Worm (Caenorhabditis elegans): ENCODE measurements around the gene W09D10.4.
A peak's percentile ranks its signal among the peaks of the same experiment; 100 is the strongest.

Gene W09D10.4

DNA sequence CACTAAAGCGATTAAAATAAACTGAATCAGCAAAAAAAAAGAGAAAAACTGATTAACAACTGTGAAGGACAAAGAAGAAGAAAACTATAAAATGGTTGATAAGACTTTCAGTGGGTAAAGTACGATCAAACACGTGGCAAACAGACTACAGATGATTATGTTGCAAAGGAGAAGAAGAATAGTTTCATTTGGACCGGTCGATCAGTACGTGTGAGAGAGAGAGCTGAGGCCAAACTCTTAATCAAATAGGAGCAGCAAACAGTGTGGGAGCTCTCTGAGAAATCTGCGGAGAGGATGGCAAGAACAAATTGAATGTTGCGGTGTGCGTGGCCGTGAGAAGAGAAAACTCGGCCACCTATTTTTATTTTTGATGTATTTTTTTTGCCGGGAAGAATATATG, 3.1 kb upstream of the W09D10.4 start (continued):
- no peak; the same call in 1 of the 2 replicates for TF ChIP-seq php-3 (GFP tag; IDR thresholded peaks at IDR 0.05)
- no peak for TF ChIP-seq snpc-4 (tag; optimal IDR thresholded peaks at IDR 0.05)
- no peak for TF ChIP-seq zip-2 (tag; optimal IDR thresholded peaks at IDR 0.05)
- no peak for TF ChIP-seq madf-9 (GFP tag; conservative IDR thresholded peaks at IDR 0.05)
- TF ChIP-seq arid-1 (GFP tag; conservative IDR thresholded peaks at IDR 0.05), result 0 out of 2 replicates have a peak, but pooled peaks have one; percentile 27
- no peak for TF ChIP-seq unc-130 (GFP tag; optimal IDR thresholded peaks at IDR 0.05)
- no peak for TF ChIP-seq Y105C5A.15 (GFP tag; IDR thresholded peaks at IDR 0.05)
- TF ChIP-seq nhr-48 (tag; optimal IDR thresholded peaks at IDR 0.05), result peak; percentile 12
- peak; percentile 61 for TF ChIP-seq hlh-30 (tag; optimal IDR thresholded peaks at IDR 0.05; ENCODE audit: insufficient read depth)
- no peak for TF ChIP-seq mxl-2 (GFP tag; conservative IDR thresholded peaks at IDR 0.05)
- TF ChIP-seq R02D3.7 (tag; optimal IDR thresholded peaks at IDR 0.05), result no peak
- TF ChIP-seq Y48G9A.11 (GFP tag; IDR thresholded peaks at IDR 0.05), result no peak
- TF ChIP-seq dmd-8 (GFP tag; IDR thresholded peaks at IDR 0.05), result no peak
- no peak for TF ChIP-seq ceh-62 (tag; optimal IDR thresholded peaks at IDR 0.05)
- TF ChIP-seq mdl-1 (tag; optimal IDR thresholded peaks at IDR 0.05), result peak in 1 of 2 experiments; percentile 69
- TF ChIP-seq lsy-2 (tag; optimal IDR thresholded peaks at IDR 0.05), result peak in 1 of 2 experiments; percentile 21
- TF ChIP-seq ama-1 (optimal IDR thresholded peaks at IDR 0.05), result no peak
- no peak for TF ChIP-seq snpc-1.2 (GFP tag; IDR thresholded peaks at IDR 0.05)
- TF ChIP-seq tra-1 (GFP tag; IDR thresholded peaks at IDR 0.05), result 0 out of 2 replicates have a peak, but pooled peaks have one; percentile 33
- TF ChIP-seq Y75B8A.6 (GFP tag; IDR thresholded peaks at IDR 0.05), result 0 out of 2 replicates have a peak, but pooled peaks have one; percentile 57
- peak; percentile 33 for TF ChIP-seq mep-1 (tag; optimal IDR thresholded peaks at IDR 0.05)
- no peak for TF ChIP-seq ZK337.2 (GFP tag; IDR thresholded peaks at IDR 0.05)
- TF ChIP-seq spr-3 (GFP tag; optimal IDR thresholded peaks at IDR 0.05), result no peak
- no peak for TF ChIP-seq saeg-2 (GFP tag; IDR thresholded peaks at IDR 0.05)
- peak; percentile 86 for TF ChIP-seq hlh-11 (tag; optimal IDR thresholded peaks at IDR 0.05)
- no peak for TF ChIP-seq unc-39 (tag; optimal IDR thresholded peaks at IDR 0.05)
- TF ChIP-seq ceh-20 (GFP tag; IDR thresholded peaks at IDR 0.05), result no peak
- peak; percentile 65 for TF ChIP-seq nhr-77 (tag; optimal IDR thresholded peaks at IDR 0.05)
- no peak for TF ChIP-seq egl-27 (tag; optimal IDR thresholded peaks at IDR 0.05)
- TF ChIP-seq nhr-10 (tag; optimal IDR thresholded peaks at IDR 0.05), result peak; percentile 31
- no peak for TF ChIP-seq F10B5.3 (tag; optimal IDR thresholded peaks at IDR 0.05)
- no peak for TF ChIP-seq daf-16 (GFP tag; optimal IDR thresholded peaks at IDR 0.05)
- peak; percentile 22 for TF ChIP-seq daf-16 (tag; optimal IDR thresholded peaks at IDR 0.05)
- TF ChIP-seq jun-1 (tag; optimal IDR thresholded peaks at IDR 0.05), result no peak
- TF ChIP-seq F37D6.2 (tag; optimal IDR thresholded peaks at IDR 0.05), result no peak
- TF ChIP-seq dpl-1 (GFP tag; optimal IDR thresholded peaks at IDR 0.05), result no peak
- TF ChIP-seq madf-5 (GFP tag; IDR thresholded peaks at IDR 0.05), result no peak
- no peak for TF ChIP-seq ces-1 (GFP tag; optimal IDR thresholded peaks at IDR 0.05)
- peak; percentile 79 for TF ChIP-seq nhr-28 (tag; optimal IDR thresholded peaks at IDR 0.05)
- peak; percentile 56 for TF ChIP-seq mxl-3 (GFP tag; optimal IDR thresholded peaks at IDR 0.05)
- TF ChIP-seq cey-2 (tag; optimal IDR thresholded peaks at IDR 0.05; ENCODE audit: borderline replicate concordance, insufficient read depth), result no peak
- TF ChIP-seq nhr-76 (tag; optimal IDR thresholded peaks at IDR 0.05), result no peak
- TF ChIP-seq zfp-2 (tag; optimal IDR thresholded peaks at IDR 0.05), result no peak
- TF ChIP-seq dmd-6 (GFP tag; IDR thresholded peaks at IDR 0.05), result peak; percentile 62
- no peak for TF ChIP-seq nhr-102 (tag; optimal IDR thresholded peaks at IDR 0.05)
- TF ChIP-seq tag-97 (GFP tag; IDR thresholded peaks at IDR 0.05), result no peak
- TF ChIP-seq F49E8.2 (tag; optimal IDR thresholded peaks at IDR 0.05; ENCODE audit: borderline replicate concordance), result no peak
- no peak for TF ChIP-seq D1046.2 (GFP tag; IDR thresholded peaks at IDR 0.05)
- TF ChIP-seq daf-12 (tag; optimal IDR thresholded peaks at IDR 0.05), result no peak
- TF ChIP-seq lin-1 (GFP tag; IDR thresholded peaks at IDR 0.05), result 0 out of 2 replicates have a peak, but pooled peaks have one; percentile 23

All from whole organism, L4 larva.